Fruit fly (Drosophila melanogaster) whole organism, pupa: ENCODE results near the gene Jhbp13.

Source experiments
- CG10348 ChIP-seq: fragments of 200-800 bp; sonication (Bioruptor generic); IDR thresholded peaks from 2 replicates; pipeline ENCODE4 v1.3.6; 2022; ENCODE audit warnings: missing biosample characterization, missing genetic modification characterization
- CG14655 ChIP-seq: fragments of 200-800 bp; sonication (Bioruptor generic); optimal IDR thresholded peaks from 3 replicates; lab custom pipeline; 2017; ENCODE audit warnings: mild to moderate bottlenecking, missing biosample characterization, missing genetic modification reagents, missing genetic modification characterization
- CG15710 ChIP-seq: fragments of 200-800 bp; sonication (Bioruptor generic); optimal IDR thresholded peaks from 2 replicates; lab custom pipeline; 2018; ENCODE audit warnings: missing biosample characterization, mild to moderate bottlenecking, missing genetic modification characterization, moderate library complexity
- CG17806 ChIP-seq: fragments of 200-800 bp; sonication (Bioruptor generic); optimal IDR thresholded peaks from 2 replicates; lab custom pipeline; 2018; ENCODE audit warnings: missing biosample characterization, mild to moderate bottlenecking, missing genetic modification characterization, moderate library complexity
- CG8159 ChIP-seq: fragments of 200-800 bp; sonication (Bioruptor generic); optimal IDR thresholded peaks from 3 replicates; lab custom pipeline; 2018; ENCODE audit warnings: missing biosample characterization, mild to moderate bottlenecking, missing genetic modification characterization, moderate library complexity
- CG9948 ChIP-seq: fragments of 200-800 bp; sonication (Bioruptor generic); optimal IDR thresholded peaks from 2 replicates; lab custom pipeline; 2018; ENCODE audit warnings: missing biosample characterization, mild to moderate bottlenecking, missing genetic modification characterization, moderate library complexity
- D1 ChIP-seq: fragments of 200-800 bp; sonication (Bioruptor generic); optimal IDR thresholded peaks from 2 replicates; lab custom pipeline; 2018; ENCODE audit warnings: missing biosample characterization, mild to moderate bottlenecking, missing genetic modification characterization, moderate library complexity
- EcR ChIP-seq: fragments of 200-800 bp; sonication (Bioruptor generic); optimal IDR thresholded peaks from 3 replicates; lab custom pipeline; 2019; ENCODE audit warnings: missing biosample characterization, missing genetic modification characterization, mild to moderate bottlenecking, moderate library complexity, missing genetic modification reagents
- Pif1A ChIP-seq: fragments of 200-800 bp; sonication (Bioruptor generic); optimal IDR thresholded peaks from 3 replicates; lab custom pipeline; 2016; ENCODE audit warnings: missing biosample characterization, missing genetic modification characterization
- Pif1B ChIP-seq: fragments of 200-800 bp; sonication (Bioruptor generic); optimal IDR thresholded peaks from 3 replicates; lab custom pipeline; 2016; ENCODE audit warnings: missing biosample characterization, missing genetic modification characterization
- fd96Ca ChIP-seq: fragments of 200-800 bp; sonication (Bioruptor generic); IDR thresholded peaks from 3 replicates; pipeline ENCODE4 v1.3.6; 2022; ENCODE audit warnings: missing biosample characterization, missing genetic modification characterization
- rn ChIP-seq: fragments of 200-800 bp; sonication (Bioruptor generic); IDR thresholded peaks from 2 replicates; pipeline ENCODE4 v1.3.6; 2022; ENCODE audit warnings: missing biosample characterization, missing genetic modification characterization

dm6 chr2L:13286456-13286855, 46.7 kb downstream of the Jhbp13 start, which contains the start of the genes Drep4 and Uvrag:
- TF ChIP-seq CG14655 (GFP tag; lab: Kevin White, UChicago) (no peak), CG10348 (GFP tag; lab: Robert Waterston, UW) (no peak), CG8159 (tag; lab: Kevin White, UChicago) (peak; percentile 69), rn (GFP tag; lab: Robert Waterston, UW) (0 out of 2 replicates have a peak, but pooled peaks have one; percentile 12), Pif1B (GFP tag; lab: Kevin White, UChicago) (no peak), EcR (GFP tag; lab: Kevin White, UChicago) (no peak), CG15710 (tag; lab: Kevin White, UChicago) (no peak), Pif1A (GFP tag; lab: Kevin White, UChicago) (no peak), D1 (tag; lab: Kevin White, UChicago) (peak; percentile 47), fd96Ca (GFP tag; lab: Robert Waterston, UW) (no peak), CG17806 (peak; percentile 50), CG9948 (tag; lab: Kevin White, UChicago) (no peak)
